Fruit fly (Drosophila melanogaster) whole organism, embryonic: ENCODE results near the gene CG33325.
A peak's percentile ranks its signal among the peaks of the same experiment; 100 is the strongest.

ENCODE experiments used
- Antp ChIP-seq: fragments of 200-800 bp; sonication (Bioruptor generic); optimal IDR thresholded peaks from 3 replicates; lab custom pipeline; 2016; ENCODE audit warnings: missing biosample characterization, missing genetic modification characterization
- Atf3 ChIP-seq: fragments of 200-800 bp; sonication (Bioruptor generic); optimal IDR thresholded peaks from 3 replicates; lab custom pipeline; 2016; ENCODE audit warnings: missing biosample characterization, missing genetic modification characterization
- BtbVII ChIP-seq: fragments of 200-800 bp; sonication (Bioruptor generic); optimal IDR thresholded peaks from 3 replicates; lab custom pipeline; 2017; ENCODE audit warnings: missing biosample characterization, mild to moderate bottlenecking, missing genetic modification characterization
- CG10431 ChIP-seq: fragments of 200-800 bp; sonication (Bioruptor generic); optimal IDR thresholded peaks from 3 replicates; lab custom pipeline; 2018; ENCODE audit warnings: missing biosample characterization, mild to moderate bottlenecking, missing genetic modification characterization
- CG12659 ChIP-seq: fragments of 200-800 bp; sonication (Bioruptor generic); optimal IDR thresholded peaks from 3 replicates; lab custom pipeline; 2017; ENCODE audit warnings: mild to moderate bottlenecking, missing biosample characterization, missing genetic modification reagents, missing genetic modification characterization
- CG13894 ChIP-seq: fragments of 200-800 bp; sonication (Bioruptor generic); optimal IDR thresholded peaks from 3 replicates; lab custom pipeline; 2018; ENCODE audit warnings: missing biosample characterization, mild to moderate bottlenecking, missing genetic modification characterization, moderate library complexity
- CG14710 ChIP-seq: fragments of 200-800 bp; sonication (Bioruptor generic); optimal IDR thresholded peaks from 3 replicates; lab custom pipeline; 2019; ENCODE audit warnings: missing biosample characterization, mild to moderate bottlenecking, missing genetic modification characterization, moderate library complexity
- CG15073 ChIP-seq: fragments of 200-800 bp; sonication (Bioruptor generic); optimal IDR thresholded peaks from 2 replicates; lab custom pipeline; 2016; ENCODE audit warnings: missing biosample characterization, missing genetic modification characterization
- CG16815 ChIP-seq: fragments of 200-800 bp; sonication (Bioruptor generic); optimal IDR thresholded peaks from 3 replicates; lab custom pipeline; 2017; ENCODE audit warnings: missing biosample characterization, mild to moderate bottlenecking, missing genetic modification characterization
- CG18476 ChIP-seq: fragments of 200-800 bp; sonication (Bioruptor generic); optimal IDR thresholded peaks from 2 replicates; lab custom pipeline; 2016; ENCODE audit warnings: missing biosample characterization, mild to moderate bottlenecking, missing genetic modification characterization
- CG2875 ChIP-seq: fragments of 200-800 bp; sonication (Bioruptor generic); optimal IDR thresholded peaks from 2 replicates; lab custom pipeline; 2017; ENCODE audit warnings: missing biosample characterization, mild to moderate bottlenecking, missing genetic modification characterization, missing genetic modification reagents
- CG4328 ChIP-seq: fragments of 200-800 bp; sonication (Bioruptor generic); optimal IDR thresholded peaks from 3 replicates; lab custom pipeline; 2017; ENCODE audit warnings: missing biosample characterization, missing genetic modification reagents, missing genetic modification characterization
- CG43689 ChIP-seq: fragments of 200-800 bp; sonication (Bioruptor generic); IDR thresholded peaks from 2 replicates; pipeline ENCODE4 v1.3.6; 2022; ENCODE audit warnings: missing biosample characterization, missing genetic modification characterization
- CG6254 ChIP-seq: fragments of 200-800 bp; sonication (Bioruptor generic); optimal IDR thresholded peaks from 3 replicates; lab custom pipeline; 2017; ENCODE audit warnings: mild to moderate bottlenecking, missing biosample characterization, missing genetic modification reagents, missing genetic modification characterization
- CG7271 ChIP-seq: fragments of 200-800 bp; sonication (Bioruptor generic); optimal IDR thresholded peaks from 2 replicates; lab custom pipeline; 2018; ENCODE audit warnings: missing biosample characterization, mild to moderate bottlenecking, missing genetic modification characterization, moderate library complexity
- CG7372 ChIP-seq: fragments of 200-800 bp; sonication (Bioruptor generic); IDR thresholded peaks from 2 replicates; pipeline ENCODE4 v1.3.6; 2022; ENCODE audit warnings: missing biosample characterization, missing genetic modification characterization
- CG8359 ChIP-seq: fragments of 200-800 bp; sonication (Bioruptor generic); optimal IDR thresholded peaks from 2 replicates; lab custom pipeline; 2017; ENCODE audit warnings: missing biosample characterization, mild to moderate bottlenecking, missing genetic modification characterization, borderline replicate concordance
- CoRest ChIP-seq: fragments of 200-800 bp; sonication (Bioruptor generic); optimal IDR thresholded peaks from 3 replicates; lab custom pipeline; 2018; ENCODE audit warnings: missing biosample characterization, mild to moderate bottlenecking, missing genetic modification characterization, moderate library complexity
- Dbx ChIP-seq: fragments of 200-800 bp; sonication (Bioruptor generic); IDR thresholded peaks from 3 replicates; pipeline ENCODE4 v1.3.6; 2022; ENCODE audit warnings: missing biosample characterization, missing genetic modification characterization
- Dll ChIP-seq: fragments of 200-800 bp; sonication (Bioruptor generic); IDR thresholded peaks from 4 replicates; pipeline ENCODE4 v1.3.6; 2022; ENCODE audit warnings: missing biosample characterization, missing genetic modification characterization; ENCODE audit not compliant: partially characterized antibody
- Fer2 ChIP-seq: fragments of 200-800 bp; sonication (Bioruptor generic); optimal IDR thresholded peaks from 2 replicates; lab custom pipeline; 2018; ENCODE audit warnings: missing biosample characterization, mild to moderate bottlenecking, missing genetic modification characterization, moderate library complexity
- GATAe ChIP-seq: fragments of 200-800 bp; sonication (Bioruptor generic); conservative IDR thresholded peaks from 2 replicates; pipeline ENCODE4 v1.3.6; 2022; ENCODE audit warnings: missing biosample characterization, missing genetic modification characterization
- HLHmδ ChIP-seq: fragments of 200-800 bp; sonication (Bioruptor generic); optimal IDR thresholded peaks from 2 replicates; lab custom pipeline; 2018; ENCODE audit warnings: missing biosample characterization, mild to moderate bottlenecking, missing genetic modification characterization, moderate library complexity
- Hr78 ChIP-seq, 2 experiments: fragments of 200-800 bp in 1 of 2; fragments of >200 bp in 1 of 2; sonication (Bioruptor generic) in 1 of 2; optimal IDR thresholded peaks; 2 replicates each; lab custom pipeline; 2017 to 2019; ENCODE audit warnings: missing biosample characterization in 2 of 2, missing genetic modification characterization in 2 of 2, mild to moderate bottlenecking in 1 of 2, moderate library complexity in 1 of 2
- Kr ChIP-seq: fragments of 200-800 bp; sonication (Bioruptor generic); optimal IDR thresholded peaks from 2 replicates; lab custom pipeline; 2017; ENCODE audit warnings: missing biosample characterization, mild to moderate bottlenecking, missing genetic modification characterization
- MBD-R2 ChIP-seq: fragments of 200-800 bp; sonication (Bioruptor generic); IDR thresholded peaks from 2 replicates; pipeline ENCODE4 v1.3.6; 2022; ENCODE audit warnings: missing biosample characterization, missing genetic modification characterization
- Mrtf ChIP-seq: fragments of 200-800 bp; sonication (Bioruptor generic); IDR thresholded peaks from 3 replicates; pipeline ENCODE4 v1.3.6; 2022; ENCODE audit warnings: missing biosample characterization, missing genetic modification characterization
- Pdp1 ChIP-seq, 2 experiments: fragments of 200-800 bp; sonication (Bioruptor generic); optimal IDR thresholded peaks; 3 replicates each; lab custom pipeline; 2016; ENCODE audit warnings: missing biosample characterization in 2 of 2, missing genetic modification characterization in 2 of 2, mild to moderate bottlenecking in 1 of 2, moderate library complexity in 1 of 2
- Tbp ChIP-seq: fragments of >200 bp; optimal IDR thresholded peaks from 2 replicates; lab custom pipeline; 2018; ENCODE audit warnings: missing biosample characterization, missing genetic modification characterization
- Usf ChIP-seq: fragments of 200-800 bp; sonication (Bioruptor generic); optimal IDR thresholded peaks from 2 replicates; lab custom pipeline; 2017; ENCODE audit warnings: missing genotype, missing biosample characterization, missing genetic modification characterization
- ash1 ChIP-seq: fragments of 200-800 bp; sonication (Bioruptor generic); optimal IDR thresholded peaks from 2 replicates; lab custom pipeline; 2018; ENCODE audit warnings: missing biosample characterization, mild to moderate bottlenecking, missing genetic modification characterization
- bbx ChIP-seq: fragments of 200-800 bp; sonication (Bioruptor generic); IDR thresholded peaks from 2 replicates; pipeline ENCODE4 v1.3.6; 2022; ENCODE audit warnings: missing biosample characterization, missing genetic modification characterization; ENCODE audit not compliant: partially characterized antibody
- cwo ChIP-seq: fragments of 200-800 bp; sonication (Bioruptor generic); optimal IDR thresholded peaks from 3 replicates; lab custom pipeline; 2017; ENCODE audit warnings: missing biosample characterization, missing genetic modification characterization, mild to moderate bottlenecking, moderate library complexity, missing genetic modification reagents
- dan ChIP-seq: fragments of 200-800 bp; sonication (Bioruptor generic); IDR thresholded peaks from 2 replicates; pipeline ENCODE4 v1.3.6; 2022; ENCODE audit warnings: missing biosample characterization, missing genetic modification characterization
- disco-r ChIP-seq: fragments of 200-800 bp; sonication (Bioruptor generic); optimal IDR thresholded peaks from 2 replicates; lab custom pipeline; 2016; ENCODE audit warnings: missing biosample characterization, missing genetic modification characterization
- emc ChIP-seq: fragments of 200-800 bp; sonication (Bioruptor generic); optimal IDR thresholded peaks from 2 replicates; lab custom pipeline; 2016; ENCODE audit warnings: missing biosample characterization, missing genetic modification characterization
- exex ChIP-seq: fragments of 200-800 bp; sonication (Bioruptor generic); optimal IDR thresholded peaks from 4 replicates; lab custom pipeline; 2018; ENCODE audit warnings: missing biosample characterization, mild to moderate bottlenecking, missing genetic modification characterization, moderate library complexity
- hb ChIP-seq: fragments of 200-800 bp; sonication (Bioruptor generic); IDR thresholded peaks from 3 replicates; pipeline ENCODE4 v1.3.6; 2022; ENCODE audit warnings: missing biosample characterization, missing genetic modification characterization; ENCODE audit not compliant: partially characterized antibody
- nau ChIP-seq: fragments of 200-800 bp; sonication (Bioruptor generic); optimal IDR thresholded peaks from 3 replicates; lab custom pipeline; 2017; ENCODE audit warnings: missing biosample characterization, mild to moderate bottlenecking, missing genetic modification characterization, missing genetic modification reagents
- pb ChIP-seq: fragments of 200-800 bp; sonication (Bioruptor generic); optimal IDR thresholded peaks from 3 replicates; lab custom pipeline; 2016; ENCODE audit warnings: missing biosample characterization, missing genetic modification characterization
- psq ChIP-seq: fragments of 200-800 bp; sonication (Bioruptor generic); optimal IDR thresholded peaks from 2 replicates; lab custom pipeline; 2017; ENCODE audit warnings: missing biosample characterization, missing genetic modification characterization
- sisA ChIP-seq: fragments of 200-800 bp; sonication (Bioruptor generic); IDR thresholded peaks from 2 replicates; pipeline ENCODE4 v1.3.6; 2022; ENCODE audit warnings: missing biosample characterization, missing genetic modification characterization
- slbo ChIP-seq: fragments of 200-800 bp; sonication (Bioruptor generic); IDR thresholded peaks from 2 replicates; pipeline ENCODE4 v1.3.6; 2022; ENCODE audit warnings: missing biosample characterization, missing genetic modification characterization
- tap ChIP-seq: fragments of 200-800 bp; optimal IDR thresholded peaks from 3 replicates; lab custom pipeline; 2019; ENCODE audit warnings: missing biosample characterization, mild to moderate bottlenecking, missing genetic modification characterization, moderate library complexity
- usp ChIP-seq: fragments of >200 bp; optimal IDR thresholded peaks from 2 replicates; lab custom pipeline; 2017; ENCODE audit warnings: missing biosample characterization, missing genetic modification characterization
- vvl ChIP-seq: fragments of 200-800 bp; sonication (Bioruptor generic); IDR thresholded peaks from 2 replicates; pipeline ENCODE4 v1.3.6; 2022; ENCODE audit warnings: missing biosample characterization, missing genetic modification characterization
- wor ChIP-seq: fragments of 200-800 bp; sonication (Bioruptor generic); IDR thresholded peaks from 2 replicates; pipeline ENCODE4 v1.3.6; 2022; ENCODE audit warnings: missing biosample characterization, missing genetic modification characterization
- z ChIP-seq: fragments of 200-800 bp; sonication (Bioruptor generic); IDR thresholded peaks from 3 replicates; pipeline ENCODE4 v1.3.6; 2022; ENCODE audit warnings: missing biosample characterization, missing genetic modification characterization
- zfh2 ChIP-seq: fragments of 200-800 bp; sonication (Bioruptor generic); optimal IDR thresholded peaks from 2 replicates; lab custom pipeline; 2016; ENCODE audit warnings: missing biosample characterization, missing genetic modification characterization

Gene CG33325

DNA sequence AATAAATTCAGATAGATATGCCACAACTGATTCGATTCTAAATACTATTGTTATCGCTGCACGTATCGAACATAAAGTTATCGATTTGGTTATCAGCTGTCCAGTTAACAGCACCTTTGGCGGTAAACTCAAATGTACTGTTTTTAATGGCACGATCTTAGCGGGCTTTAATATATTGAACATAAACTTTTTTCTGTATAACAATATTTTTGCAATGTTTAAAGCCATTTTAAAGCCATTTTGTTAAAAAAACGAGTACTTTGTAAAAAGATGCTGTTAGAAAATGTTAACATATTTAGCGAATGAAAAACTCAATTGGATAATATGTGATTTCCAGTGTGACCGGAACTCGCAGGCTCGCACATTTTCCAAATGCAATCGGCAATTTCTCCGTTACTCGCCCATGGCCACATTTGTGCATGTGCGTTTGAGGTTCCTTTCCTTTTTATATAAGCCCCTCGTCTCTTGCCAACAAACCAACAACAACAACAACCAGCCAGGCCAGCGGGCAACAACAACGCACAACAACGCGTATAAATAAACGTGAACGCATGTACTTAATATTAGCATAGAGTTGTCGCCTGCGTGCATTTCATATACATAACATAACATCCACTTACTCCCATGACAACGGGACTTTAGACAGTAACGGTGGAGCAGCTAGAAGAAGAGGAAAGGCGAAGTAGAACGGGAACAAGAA, 36.2 kb upstream of the CG33325 start, which contains the start of gene TMEM216 (continued):
- TF ChIP-seq CG18476 (GFP tag; lab: Kevin White, UChicago) (no peak), Antp (no peak), HLHmδ (GFP tag; lab: Kevin White, UChicago) (no peak), hb (GFP tag; lab: Robert Waterston, UW) (no peak), CG43689 (GFP tag; lab: Robert Waterston, UW) (no peak), usp (GFP tag; lab: Kevin White, UChicago) (no peak), vvl (GFP tag; lab: Robert Waterston, UW) (peak; percentile 64; the same call in 1 of the 2 replicates), disco-r (GFP tag; lab: Kevin White, UChicago) (no peak), zfh2 (no peak), wor (GFP tag; lab: Robert Waterston, UW) (no peak), CG7372 (GFP tag; lab: Robert Waterston, UW) (no peak), emc (GFP tag; lab: Kevin White, UChicago) (no peak), CG15073 (GFP tag; lab: Kevin White, UChicago) (no peak), Kr (no peak), slbo (GFP tag; lab: Robert Waterston, UW) (no peak), Dll (GFP tag; lab: Robert Waterston, UW) (peak; percentile 71; the same call in 3 of the 4 replicates), nau (GFP tag; lab: Kevin White, UChicago) (no peak), CoRest (peak; percentile 50), psq (GFP tag; lab: Kevin White, UChicago) (no peak), Fer2 (no peak), CG14710 (peak; percentile 60), MBD-R2 (GFP tag; lab: Robert Waterston, UW) (peak; percentile 36; the same call in 1 of the 2 replicates), GATAe (GFP tag; lab: Robert Waterston, UW) (no peak), CG4328 (GFP tag; lab: Kevin White, UChicago) (no peak), CG7271 (peak; percentile 10), CG12659 (GFP tag; lab: Kevin White, UChicago) (peak; percentile 80), bbx (GFP tag; lab: Robert Waterston, UW) (peak; percentile 66), ash1 (GFP tag; lab: Kevin White, UChicago) (no peak), Dbx (GFP tag; lab: Robert Waterston, UW) (no peak), sisA (GFP tag; lab: Robert Waterston, UW) (no peak), dan (GFP tag; lab: Robert Waterston, UW) (no peak), CG6254 (GFP tag; lab: Kevin White, UChicago) (no peak), CG16815 (GFP tag; lab: Kevin White, UChicago) (no peak), exex (tag; lab: Kevin White, UChicago) (no peak), tap (no peak), pb (GFP tag; lab: Kevin White, UChicago) (no peak), z (GFP tag; lab: Robert Waterston, UW) (no peak), cwo (no peak), Pdp1 (GFP tag; optimal IDR thresholded peaks at IDR 0.05; lab: Kevin White, UChicago) (peak in 1 of 2 experiments; percentile 100), Usf (no peak), CG2875 (GFP tag; lab: Kevin White, UChicago) (no peak), Atf3 (GFP tag; lab: Kevin White, UChicago) (no peak), Mrtf (no peak), CG8359 (GFP tag; lab: Kevin White, UChicago) (no peak), Hr78 (GFP tag; optimal IDR thresholded peaks at IDR 0.05; lab: Kevin White, UChicago) (no peak), BtbVII (GFP tag; lab: Kevin White, UChicago) (no peak), CG10431 (GFP tag; lab: Kevin White, UChicago) (peak; percentile 20), CG13894 (tag; lab: Kevin White, UChicago) (no peak), Tbp (GFP tag; lab: Kevin White, UChicago) (no peak)
